Worm (Caenorhabditis elegans): ENCODE results near the gene nsph-1.1.

- TF ChIP-seq dao-5 (tag; optimal IDR thresholded peaks at IDR 0.05) (no peak), him-1 (tag; optimal IDR thresholded peaks at IDR 0.05) (no peak)
Measured at ce11 chrII:8769375-8769774, 2.8 kb downstream of the nsph-1.1 start.

Data from whole organism, L4/young adult.